Worm (Caenorhabditis elegans) whole organism, L1 larva: ENCODE measurements around the gene wht-6.

Experiments used
- C16A3.4 ChIP-seq: fragments of 150-350 bp; optimal IDR thresholded peaks from 2 replicates; lab custom pipeline; 2014; ENCODE audit warnings: missing biosample characterization, missing genetic modification characterization
- F16B12.6 ChIP-seq: fragments of 150-350 bp; optimal IDR thresholded peaks from 2 replicates; lab custom pipeline; 2014; ENCODE audit warnings: missing biosample characterization, missing genetic modification characterization
- ama-1 ChIP-seq: fragments of 150-350 bp; optimal IDR thresholded peaks from 2 replicates; lab custom pipeline; 2014
- blmp-1 ChIP-seq: fragments of 150-350 bp; optimal IDR thresholded peaks from 2 replicates; lab custom pipeline; 2014; ENCODE audit warnings: missing biosample characterization, missing genetic modification characterization
- ceh-82 ChIP-seq, 3 experiments: fragments of 150-350 bp in 1 of 3; sonication (generic microtip) in 2 of 3; optimal IDR thresholded peaks; 2 replicates each; lab custom pipeline; 2014 to 2017; ENCODE audit warnings: missing biosample characterization in 3 of 3, missing genetic modification characterization in 3 of 3
- ces-1 ChIP-seq: fragments of 150-350 bp; optimal IDR thresholded peaks from 2 replicates; lab custom pipeline; 2014; ENCODE audit warnings: missing biosample characterization, missing genetic modification reagents, missing genetic modification characterization
- dpl-1 ChIP-seq, 3 experiments: fragments of 150-350 bp in 2 of 3; sonication (generic microtip) in 1 of 3; optimal IDR thresholded peaks; 2 replicates each; lab custom pipeline; 2014 to 2017; ENCODE audit warnings: missing biosample characterization in 3 of 3, missing genetic modification characterization in 3 of 3, missing genetic modification reagents in 3 of 3
- efl-1 ChIP-seq, 4 experiments: fragments of 150-350 bp; optimal IDR thresholded peaks in 3 of 4; peaks in 1 of 4; 1 replicate in 1 of 4; 2 replicates in 3 of 4; lab custom pipeline; 2014; ENCODE audit warnings: missing biosample characterization in 2 of 4, missing genetic modification characterization in 2 of 4, missing genetic modification reagents in 2 of 4
- efl-3 ChIP-seq: fragments of 200-800 bp; sonication (Bioruptor generic); optimal IDR thresholded peaks from 2 replicates; lab custom pipeline; 2018; ENCODE audit warnings: mild to moderate bottlenecking, missing genetic modification characterization, missing compliant biosample characterization
- egl-27 ChIP-seq, 2 experiments: fragments of 150-350 bp in 1 of 2; sonication (generic microtip); optimal IDR thresholded peaks; 3 replicates each; lab custom pipeline; 2017 to 2018; ENCODE audit warnings: missing biosample characterization in 2 of 2, missing genetic modification characterization in 2 of 2, missing genetic modification reagents in 2 of 2
- elt-2 ChIP-seq: sonication (generic microtip); optimal IDR thresholded peaks from 2 replicates; lab custom pipeline; 2016; ENCODE audit warnings: missing genetic modification characterization, mild to moderate bottlenecking, inconsistent platforms, missing compliant biosample characterization, missing genetic modification reagents
- elt-3 ChIP-seq, 6 experiments: fragments of 150-350 bp in 1 of 6; sonication (generic microtip); optimal IDR thresholded peaks; 2 replicates each; lab custom pipeline; 2017 to 2018; ENCODE audit warnings: missing biosample characterization in 6 of 6, missing genetic modification characterization in 6 of 6, inconsistent platforms in 1 of 6
- ets-5 ChIP-seq: fragments of 200-800 bp; sonication (Bioruptor generic); IDR thresholded peaks from 2 replicates; pipeline ENCODE4 v1.3.6; 2022; ENCODE audit warnings: missing genetic modification characterization, missing compliant biosample characterization
- fkh-4 ChIP-seq: sonication (generic microtip); optimal IDR thresholded peaks from 2 replicates; lab custom pipeline; 2016; ENCODE audit warnings: missing compliant biosample characterization, missing genetic modification characterization, borderline replicate concordance
- hpl-2 ChIP-seq: fragments of 150-350 bp; optimal IDR thresholded peaks from 2 replicates; lab custom pipeline; 2014; ENCODE audit warnings: missing biosample characterization, missing genetic modification reagents, missing genetic modification characterization
- irx-1 ChIP-seq: sonication (generic microtip); optimal IDR thresholded peaks from 2 replicates; lab custom pipeline; 2016; ENCODE audit warnings: missing genetic modification characterization, missing compliant biosample characterization
- jun-1 ChIP-seq: fragments of 150-350 bp; optimal IDR thresholded peaks from 2 replicates; lab custom pipeline; 2014; ENCODE audit warnings: missing biosample characterization, missing genetic modification reagents, missing genetic modification characterization
- lin-14 ChIP-seq: fragments of 200-800 bp; sonication (Bioruptor generic); optimal IDR thresholded peaks from 2 replicates; lab custom pipeline; 2018; ENCODE audit warnings: mild to moderate bottlenecking, missing genetic modification characterization, moderate library complexity, missing compliant biosample characterization
- lin-15B ChIP-seq: fragments of 150-350 bp; sonication (generic microtip); optimal IDR thresholded peaks from 3 replicates; lab custom pipeline; 2014; ENCODE audit warnings: missing biosample characterization, missing genetic modification characterization
- lin-35 ChIP-seq, 2 experiments: fragments of 150-350 bp; optimal IDR thresholded peaks; 2 replicates each; lab custom pipeline; 2014; ENCODE audit warnings: missing biosample characterization in 2 of 2, missing genetic modification characterization in 2 of 2, missing genetic modification reagents in 2 of 2
- lsy-2 ChIP-seq, 2 experiments: fragments of 150-350 bp; optimal IDR thresholded peaks; 2 replicates each; lab custom pipeline; 2014; ENCODE audit warnings: missing biosample characterization in 2 of 2, missing genetic modification characterization in 2 of 2
- mab-9 ChIP-seq: fragments of 200-800 bp; sonication (Bioruptor generic); IDR thresholded peaks from 2 replicates; pipeline ENCODE4 v1.3.6; 2022; ENCODE audit warnings: missing genetic modification reagents, missing genetic modification characterization, missing compliant biosample characterization
- mdl-1 ChIP-seq, 2 experiments: fragments of 150-350 bp; optimal IDR thresholded peaks; 2 replicates each; lab custom pipeline; 2014 to 2017; ENCODE audit warnings: missing biosample characterization in 2 of 2, missing genetic modification characterization in 2 of 2, inconsistent platforms in 1 of 2
- mep-1 ChIP-seq: fragments of 150-350 bp; optimal IDR thresholded peaks from 2 replicates; lab custom pipeline; 2014; ENCODE audit warnings: missing biosample characterization, missing genetic modification characterization
- nhr-11 ChIP-seq: fragments of 150-350 bp; optimal IDR thresholded peaks from 2 replicates; lab custom pipeline; 2014; ENCODE audit warnings: missing biosample characterization, missing genetic modification characterization
- nhr-19 ChIP-seq: fragments of 200-800 bp; sonication (Bioruptor generic); conservative IDR thresholded peaks from 2 replicates; pipeline ENCODE4 v1.3.6; 2022; ENCODE audit warnings: missing genetic modification characterization, missing compliant biosample characterization
- nhr-20 ChIP-seq: sonication (generic microtip); optimal IDR thresholded peaks from 2 replicates; lab custom pipeline; 2016; ENCODE audit warnings: mild to moderate bottlenecking, missing genetic modification characterization, missing compliant biosample characterization
- nhr-28 ChIP-seq: fragments of 150-350 bp; optimal IDR thresholded peaks from 2 replicates; lab custom pipeline; 2014; ENCODE audit warnings: missing biosample characterization, missing genetic modification characterization
- nhr-47 ChIP-seq: sonication (generic microtip); optimal IDR thresholded peaks from 2 replicates; lab custom pipeline; 2016; ENCODE audit warnings: mild to moderate bottlenecking, missing genetic modification characterization, moderate library complexity, missing compliant biosample characterization
- nhr-71 ChIP-seq: sonication (generic microtip); optimal IDR thresholded peaks from 2 replicates; lab custom pipeline; 2016; ENCODE audit warnings: mild to moderate bottlenecking, missing genetic modification characterization, moderate library complexity, missing compliant biosample characterization
- nhr-77 ChIP-seq: fragments of 150-350 bp; optimal IDR thresholded peaks from 2 replicates; lab custom pipeline; 2014; ENCODE audit warnings: missing biosample characterization, missing genetic modification characterization
- nhr-84 ChIP-seq: sonication (generic microtip); optimal IDR thresholded peaks from 2 replicates; lab custom pipeline; 2017; ENCODE audit warnings: missing biosample characterization, missing genetic modification characterization
- nhr-85 ChIP-seq: sonication (generic microtip); peaks from one replicate; lab custom pipeline; 2016; ENCODE audit warnings: missing genetic modification characterization, inconsistent platforms, missing compliant biosample characterization
- rnt-1 ChIP-seq: sonication (generic microtip); optimal IDR thresholded peaks from 2 replicates; lab custom pipeline; 2016; ENCODE audit warnings: mild to moderate bottlenecking, missing genetic modification characterization, moderate library complexity, missing compliant biosample characterization
- skn-1 ChIP-seq: fragments of 150-350 bp; optimal IDR thresholded peaks from 2 replicates; lab custom pipeline; 2014; ENCODE audit warnings: missing biosample characterization, missing genetic modification characterization
- snu-23 ChIP-seq: sonication (generic microtip); optimal IDR thresholded peaks from 2 replicates; lab custom pipeline; 2016; ENCODE audit warnings: missing genetic modification characterization, missing compliant biosample characterization
- sox-4 ChIP-seq: sonication (generic microtip); optimal IDR thresholded peaks from 2 replicates; lab custom pipeline; 2016; ENCODE audit warnings: missing genetic modification characterization, missing compliant biosample characterization
- sptf-1 ChIP-seq: fragments of 150-350 bp; optimal IDR thresholded peaks from 2 replicates; lab custom pipeline; 2014; ENCODE audit warnings: missing biosample characterization, missing genetic modification characterization
- sup-37 ChIP-seq: fragments of 200-800 bp; sonication (Bioruptor generic); optimal IDR thresholded peaks from 2 replicates; lab custom pipeline; 2018; ENCODE audit warnings: mild to moderate bottlenecking, missing genetic modification characterization, missing compliant biosample characterization
- swsn-7 ChIP-seq: sonication (generic microtip); optimal IDR thresholded peaks from 2 replicates; lab custom pipeline; 2016; ENCODE audit warnings: missing genetic modification characterization, missing compliant biosample characterization
- tbx-2 ChIP-seq: sonication (generic microtip); optimal IDR thresholded peaks from 2 replicates; lab custom pipeline; 2016; ENCODE audit warnings: missing genetic modification characterization, missing compliant biosample characterization
- tlp-1 ChIP-seq: fragments of 150-350 bp; optimal IDR thresholded peaks from 2 replicates; lab custom pipeline; 2014; ENCODE audit warnings: missing biosample characterization, missing genetic modification characterization
- unc-130 ChIP-seq: fragments of 150-350 bp; optimal IDR thresholded peaks from 2 replicates; lab custom pipeline; 2017; ENCODE audit warnings: missing biosample characterization, missing genetic modification characterization, inconsistent platforms
- vab-15 ChIP-seq: sonication (generic microtip); optimal IDR thresholded peaks from 2 replicates; lab custom pipeline; 2017; ENCODE audit warnings: missing genotype, mild to moderate bottlenecking, missing genetic modification characterization, missing compliant biosample characterization
- xbp-1 ChIP-seq: sonication (generic microtip); optimal IDR thresholded peaks from 2 replicates; lab custom pipeline; 2016; ENCODE audit warnings: missing genetic modification characterization, missing compliant biosample characterization
- zag-1 ChIP-seq: fragments of 150-350 bp; optimal IDR thresholded peaks from 2 replicates; lab custom pipeline; 2014; ENCODE audit warnings: missing biosample characterization, missing genetic modification characterization
- ztf-11 ChIP-seq, 2 experiments: sonication (generic microtip); optimal IDR thresholded peaks; 2 replicates each; lab custom pipeline; 2016 to 2017; ENCODE audit warnings: missing genetic modification characterization in 2 of 2, missing biosample characterization in 1 of 2, missing compliant biosample characterization in 1 of 2
- ztf-4 ChIP-seq: fragments of 150-350 bp; optimal IDR thresholded peaks from 2 replicates; lab custom pipeline; 2014; ENCODE audit warnings: missing biosample characterization, missing genetic modification characterization

wht-6 gene

DNA sequence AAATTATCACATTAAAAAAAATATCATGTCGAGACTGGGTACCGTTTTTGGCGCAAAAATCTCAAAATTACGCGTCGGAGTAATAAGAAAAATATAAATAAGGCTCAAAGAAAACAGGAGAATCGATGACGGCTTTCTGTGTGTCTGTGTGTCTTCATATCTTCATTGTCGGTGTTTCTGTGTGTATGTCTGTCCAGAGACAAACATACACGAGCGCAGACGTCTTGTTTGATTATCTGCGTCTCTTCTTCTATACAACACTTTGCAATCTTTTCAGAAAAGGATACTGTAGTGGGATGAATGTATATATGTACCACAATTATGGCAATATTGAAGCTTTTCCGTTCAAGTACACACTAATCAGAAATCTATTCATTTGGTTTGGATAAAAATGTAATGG is 27.2 kb upstream of the wht-6 start, which contains the start of gene C05D11.13:
Gene C05D11.13 (minus strand): TSS at position 252 of the 400 bp plus-strand sequence.
- TF ChIP-seq vab-15 (no peak), F16B12.6 (tag; lab: Kevin White, UChicago) (peak; percentile 11), ets-5 (GFP tag; lab: Robert Waterston, UW) (no peak), hpl-2 (no peak), sox-4 (tag; lab: Kevin White, UChicago) (no peak), dpl-1 (GFP tag; optimal IDR thresholded peaks at IDR 0.05; lab: Kevin White, UChicago) (peak in 2 of 3 experiments; percentile 9 to 47), irx-1 (peak; percentile 17), nhr-47 (tag; lab: Kevin White, UChicago) (no peak), nhr-85 (peak; percentile 11), unc-130 (tag; lab: Kevin White, UChicago) (peak; percentile 68), xbp-1 (peak; percentile 9), nhr-11 (tag; lab: Kevin White, UChicago) (no peak), nhr-71 (peak; percentile 50), lin-35 (GFP tag; optimal IDR thresholded peaks at IDR 0.05; lab: Kevin White, UChicago) (peak; percentile 24 to 54), ces-1 (no peak), mdl-1 (tag; optimal IDR thresholded peaks at IDR 0.05; lab: Kevin White, UChicago) (peak in 1 of 2 experiments; percentile 23), rnt-1 (peak; percentile 26), tlp-1 (no peak), nhr-19 (GFP tag; lab: Robert Waterston, UW) (0 out of 2 replicates have a peak, but pooled peaks have one; percentile 3), skn-1 (tag; lab: Kevin White, UChicago) (no peak), blmp-1 (tag; lab: Kevin White, UChicago) (peak; percentile 53), jun-1 (peak; percentile 8), egl-27 (tag; optimal IDR thresholded peaks at IDR 0.05; lab: Kevin White, UChicago) (no peak), lin-14 (GFP tag; lab: Kevin White, UChicago) (peak; percentile 62), nhr-20 (tag; lab: Kevin White, UChicago) (peak; percentile 34), elt-3 (tag; optimal IDR thresholded peaks at IDR 0.05; lab: Kevin White, UChicago) (peak in 1 of 6 experiments; percentile 16), C16A3.4 (peak; percentile 34), elt-2 (no peak), zag-1 (tag; lab: Kevin White, UChicago) (no peak), mep-1 (peak; percentile 78), ztf-4 (no peak), fkh-4 (tag; lab: Kevin White, UChicago) (no peak), efl-3 (GFP tag; lab: Kevin White, UChicago) (no peak), efl-1 (optimal IDR thresholded peaks at IDR 0.05; lab: Kevin White, UChicago) (peak; percentile 25 to 52), efl-1 (GFP tag; optimal IDR thresholded peaks at IDR 0.05 in 1 of 2; lab: Kevin White, UChicago) (peak; percentile 11 to 13), lin-15B (tag; lab: Kevin White, UChicago) (no peak), snu-23 (peak; percentile 56), lsy-2 (tag; optimal IDR thresholded peaks at IDR 0.05; lab: Kevin White, UChicago) (peak; percentile 49 to 87), sup-37 (no peak), ceh-82 (tag; optimal IDR thresholded peaks at IDR 0.05; lab: Kevin White, UChicago) (no peak), tbx-2 (tag; lab: Kevin White, UChicago) (no peak), ama-1 (peak; percentile 65)

DNA sequence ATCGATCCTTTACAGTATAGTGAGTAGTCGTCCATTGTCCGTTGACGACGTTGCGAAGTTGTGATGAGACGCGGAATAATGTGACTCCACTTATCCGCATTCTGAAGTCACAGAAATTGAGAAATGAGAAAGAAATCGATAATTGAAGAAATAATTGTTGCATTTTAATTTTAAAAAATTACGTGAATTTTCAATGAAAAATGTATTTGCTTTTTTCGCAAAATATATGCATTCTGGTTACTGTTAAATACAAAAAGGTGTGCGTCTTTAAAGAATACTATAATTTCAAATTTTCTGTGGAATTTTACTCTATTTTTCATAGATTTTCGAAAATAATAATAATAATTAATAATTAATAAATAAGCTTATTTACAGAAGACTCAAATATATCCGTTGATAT is 24.7 kb upstream of the wht-6 start, which contains the start of gene let-721:
Gene let-721 (minus strand): TSS at position 101 of the 400 bp plus-strand sequence.
- no peak for TF ChIP-seq swsn-7 (tag; lab: Kevin White, UChicago)
- no peak for TF ChIP-seq nhr-85
- no peak for TF ChIP-seq ztf-11 (tag; optimal IDR thresholded peaks at IDR 0.05; lab: Kevin White, UChicago)
- TF ChIP-seq ztf-4 = no peak
- no peak for TF ChIP-seq elt-3 (tag; optimal IDR thresholded peaks at IDR 0.05; lab: Kevin White, UChicago)
- TF ChIP-seq sox-4 (tag; lab: Kevin White, UChicago) = no peak
- TF ChIP-seq sptf-1 (tag; lab: Kevin White, UChicago) = no peak
- no peak for TF ChIP-seq lin-14 (GFP tag; lab: Kevin White, UChicago)
- TF ChIP-seq mep-1 = no peak
- no peak for TF ChIP-seq vab-15
- no peak for TF ChIP-seq nhr-77 (tag; lab: Kevin White, UChicago)
- TF ChIP-seq nhr-84 (tag; lab: Kevin White, UChicago) = no peak
- TF ChIP-seq nhr-28 (tag; lab: Kevin White, UChicago) = no peak
- no peak for TF ChIP-seq mab-9 (GFP tag; lab: Robert Waterston, UW)
- no peak for TF ChIP-seq efl-1 (optimal IDR thresholded peaks at IDR 0.05; lab: Kevin White, UChicago)
- TF ChIP-seq efl-1 (GFP tag; optimal IDR thresholded peaks at IDR 0.05 in 1 of 2; lab: Kevin White, UChicago) = no peak
